Fruit fly (Drosophila melanogaster) whole organism, wandering third instar larva: ENCODE data around the gene CG14440.

Experiments used
- Abd-B ChIP-seq: fragments of >200 bp; optimal IDR thresholded peaks from 2 replicates; lab custom pipeline; 2017; ENCODE audit warnings: missing biosample characterization, missing genetic modification characterization
- CG32264 ChIP-seq: fragments of 200-800 bp; sonication (Bioruptor generic); optimal IDR thresholded peaks from 2 replicates; lab custom pipeline; 2016; ENCODE audit warnings: missing biosample characterization, missing genetic modification characterization
- CG9705 ChIP-seq: fragments of 200-800 bp; sonication (Bioruptor generic); optimal IDR thresholded peaks from 2 replicates; lab custom pipeline; 2018; ENCODE audit warnings: missing biosample characterization, mild to moderate bottlenecking, missing genetic modification characterization
- Dfd ChIP-seq: fragments of >200 bp; optimal IDR thresholded peaks from 2 replicates; lab custom pipeline; 2017; ENCODE audit warnings: missing biosample characterization, missing genetic modification characterization
- Dif ChIP-seq: fragments of 200-275, 200-300 bp; sonication (Bioruptor generic); optimal IDR thresholded peaks from 2 replicates; lab custom pipeline; 2018; ENCODE audit warnings: missing biosample characterization, missing genetic modification characterization; ENCODE audit not compliant: partially characterized antibody
- GATAd ChIP-seq: sonication (Bioruptor generic); optimal IDR thresholded peaks from 2 replicates; lab custom pipeline; 2016; ENCODE audit warnings: missing biosample characterization, missing genetic modification characterization
- HLH106 ChIP-seq: fragments of 200-800 bp; optimal IDR thresholded peaks from 3 replicates; lab custom pipeline; 2019; ENCODE audit warnings: missing biosample characterization, mild to moderate bottlenecking, missing genetic modification characterization, moderate library complexity
- Hnf4 ChIP-seq: fragments of 200-800 bp; sonication (Bioruptor generic); optimal IDR thresholded peaks from 2 replicates; lab custom pipeline; 2016; ENCODE audit warnings: missing biosample characterization, mild to moderate bottlenecking, missing genetic modification characterization
- Hr78 ChIP-seq: fragments of >200 bp; optimal IDR thresholded peaks from 2 replicates; lab custom pipeline; 2017; ENCODE audit warnings: missing biosample characterization, missing genetic modification characterization
- Hr83 ChIP-seq: fragments of 200-300 bp; sonication (Bioruptor generic); optimal IDR thresholded peaks from 2 replicates; lab custom pipeline; 2016; ENCODE audit warnings: missing biosample characterization, mild to moderate bottlenecking, missing genetic modification characterization, moderate library complexity; ENCODE audit not compliant: poor library complexity, severe bottlenecking
- Jra ChIP-seq: sonication (Bioruptor generic); optimal IDR thresholded peaks from 2 replicates; lab custom pipeline; 2016; ENCODE audit warnings: missing biosample characterization, missing genetic modification characterization
- Myc ChIP-seq: fragments of >200 bp; optimal IDR thresholded peaks from 2 replicates; lab custom pipeline; 2017
- N ChIP-seq: fragments of >200 bp; optimal IDR thresholded peaks from 2 replicates; lab custom pipeline; 2018; ENCODE audit warnings: missing biosample characterization, missing external identifiers, missing genetic modification characterization
- OdsH ChIP-seq: fragments of 200-800 bp; sonication (Bioruptor generic); optimal IDR thresholded peaks from 2 replicates; lab custom pipeline; 2016; ENCODE audit warnings: missing biosample characterization, mild to moderate bottlenecking, missing genetic modification characterization
- Rel ChIP-seq, 2 experiments: fragments of 200-800 bp; sonication (Bioruptor generic) in 1 of 2; optimal IDR thresholded peaks; 2 replicates in 1 of 2; 3 replicates in 1 of 2; lab custom pipeline; 2016 to 2019; ENCODE audit warnings: mild to moderate bottlenecking in 2 of 2, missing biosample characterization in 2 of 2, missing genetic modification characterization in 2 of 2, moderate library complexity in 1 of 2
- Sp1 ChIP-seq: fragments of 200-800 bp; sonication (Bioruptor generic); optimal IDR thresholded peaks from 3 replicates; lab custom pipeline; 2019; ENCODE audit warnings: missing biosample characterization, mild to moderate bottlenecking, missing genetic modification characterization, moderate library complexity
- Vsx2 ChIP-seq: fragments of 200-300, 225-300 bp; sonication (Bioruptor generic); optimal IDR thresholded peaks from 2 replicates; lab custom pipeline; 2018; ENCODE audit warnings: missing biosample characterization, missing genetic modification characterization; ENCODE audit not compliant: partially characterized antibody
- br ChIP-seq: fragments of 200-800 bp; sonication (Bioruptor generic); optimal IDR thresholded peaks from 2 replicates; lab custom pipeline; 2016; ENCODE audit warnings: missing biosample characterization, missing genetic modification characterization
- brk ChIP-seq: fragments of 200-800 bp; sonication (Bioruptor generic); optimal IDR thresholded peaks from 2 replicates; lab custom pipeline; 2016; ENCODE audit warnings: missing biosample characterization, mild to moderate bottlenecking, missing genetic modification characterization
- dl ChIP-seq, 2 experiments: fragments of 175-275, 200-275 bp in 1 of 2; fragments of 200-275 bp in 1 of 2; sonication (Bioruptor generic); optimal IDR thresholded peaks; lab custom pipeline; 2018; ENCODE audit warnings: mild to moderate bottlenecking in 2 of 2, missing biosample characterization in 2 of 2, missing genetic modification characterization in 2 of 2, moderate library complexity in 2 of 2; ENCODE audit not compliant: partially characterized antibody in 2 of 2, insufficient read depth in 1 of 2
- dmrt93B ChIP-seq: fragments of 200-800 bp; sonication (Bioruptor generic); optimal IDR thresholded peaks from 2 replicates; lab custom pipeline; 2018; ENCODE audit warnings: missing biosample characterization, mild to moderate bottlenecking, missing genetic modification characterization
- dsf ChIP-seq: sonication (Bioruptor generic); optimal IDR thresholded peaks from 2 replicates; lab custom pipeline; 2016; ENCODE audit warnings: missing biosample characterization, missing genetic modification characterization, borderline replicate concordance
- foxo ChIP-seq, 2 experiments: fragments of 200-800 bp; sonication (Bioruptor generic); optimal IDR thresholded peaks; 2 replicates in 1 of 2; 3 replicates in 1 of 2; lab custom pipeline; 2016 to 2017; ENCODE audit warnings: missing biosample characterization in 2 of 2, missing genetic modification characterization in 2 of 2
- h ChIP-seq: fragments of 200-800 bp; sonication (Bioruptor generic); optimal IDR thresholded peaks from 3 replicates; lab custom pipeline; 2016; ENCODE audit warnings: missing biosample characterization, mild to moderate bottlenecking, missing genetic modification characterization
- jim ChIP-seq: fragments of 175-275, 200-325 bp; sonication (Bioruptor generic); optimal IDR thresholded peaks from 2 replicates; lab custom pipeline; 2016; ENCODE audit warnings: missing biosample characterization, mild to moderate bottlenecking, missing genetic modification characterization
- lola ChIP-seq: fragments of >200 bp; optimal IDR thresholded peaks from 2 replicates; lab custom pipeline; 2017; ENCODE audit warnings: missing biosample characterization, missing genetic modification characterization
- pan ChIP-seq: fragments of >200 bp; optimal IDR thresholded peaks from 2 replicates; lab custom pipeline; 2017
- psq ChIP-seq: fragments of 200-800 bp; sonication (Bioruptor generic); optimal IDR thresholded peaks from 3 replicates; lab custom pipeline; 2017; ENCODE audit warnings: missing biosample characterization, mild to moderate bottlenecking, missing genetic modification characterization, moderate library complexity
- sage ChIP-seq: fragments of 200-800 bp; sonication (Bioruptor generic); optimal IDR thresholded peaks from 2 replicates; lab custom pipeline; 2016; ENCODE audit warnings: missing biosample characterization, mild to moderate bottlenecking, missing genetic modification characterization
- sv ChIP-seq: fragments of 200-800 bp; sonication (Bioruptor generic); optimal IDR thresholded peaks from 3 replicates; lab custom pipeline; 2016; ENCODE audit warnings: missing biosample characterization, missing genetic modification characterization
- tai ChIP-seq: sonication (Bioruptor generic); optimal IDR thresholded peaks from 2 replicates; lab custom pipeline; 2016; ENCODE audit warnings: missing biosample characterization, missing genetic modification characterization
- usp ChIP-seq: fragments of >200 bp; optimal IDR thresholded peaks from 2 replicates; lab custom pipeline; 2017; ENCODE audit warnings: missing biosample characterization, missing genetic modification characterization
- woc ChIP-seq: sonication (Bioruptor generic); optimal IDR thresholded peaks from 2 replicates; lab custom pipeline; 2016; ENCODE audit warnings: missing biosample characterization, mild to moderate bottlenecking, missing genetic modification characterization

The CG14440 gene

dm6 chrX:6708580-6709199 lies 10.3 kb upstream of the CG14440 start:
- TF ChIP-seq Sp1 (GFP tag; lab: Kevin White, UChicago) (no peak), OdsH (no peak), tai (no peak), Dif (GFP tag; lab: Kevin White, UChicago) (no peak), Rel (GFP tag; optimal IDR thresholded peaks at IDR 0.05; lab: Kevin White, UChicago) (no peak), Rel (tag; optimal IDR thresholded peaks at IDR 0.05; lab: Kevin White, UChicago) (no peak), brk (GFP tag; lab: Kevin White, UChicago) (no peak), sage (GFP tag; lab: Kevin White, UChicago) (no peak), Myc (lab: Kevin White, UChicago) (no peak), Jra (GFP tag; lab: Kevin White, UChicago) (no peak), Dfd (GFP tag; lab: Kevin White, UChicago) (no peak), pan (lab: Kevin White, UChicago) (no peak), Abd-B (no peak), Hr83 (GFP tag; lab: Kevin White, UChicago) (no peak), woc (GFP tag; lab: Kevin White, UChicago) (no peak), CG9705 (no peak), jim (GFP tag; lab: Kevin White, UChicago) (no peak), foxo (GFP tag; optimal IDR thresholded peaks at IDR 0.05; lab: Kevin White, UChicago) (no peak), HLH106 (tag; lab: Kevin White, UChicago) (no peak), lola (GFP tag; lab: Kevin White, UChicago) (no peak)
- TF ChIP-seq, all 38 proteins: peak for 0

DNA sequence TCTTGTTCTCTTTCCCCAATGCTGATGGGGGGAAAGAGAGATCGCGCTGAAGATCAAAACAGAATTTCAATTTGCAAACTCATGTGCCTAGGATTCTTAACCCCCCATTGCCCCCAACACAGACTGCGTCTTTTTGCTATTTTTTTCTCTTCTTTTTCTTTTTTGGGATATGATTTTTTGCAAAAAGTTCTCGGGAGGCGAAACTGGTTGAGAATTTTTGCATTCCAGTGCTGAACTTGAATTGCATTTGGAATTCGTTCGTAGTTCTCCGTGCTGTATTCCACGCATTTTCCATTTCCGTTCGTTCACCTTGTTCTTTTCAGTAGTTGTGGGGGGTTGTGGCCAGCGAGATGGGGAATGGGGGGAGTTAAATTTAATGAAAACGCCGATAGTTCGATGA lies 9.8 kb upstream of the CG14440 start:
- TF ChIP-seq N (no peak), brk (GFP tag; lab: Kevin White, UChicago) (no peak), Rel (GFP tag; optimal IDR thresholded peaks at IDR 0.05; lab: Kevin White, UChicago) (no peak), Rel (tag; optimal IDR thresholded peaks at IDR 0.05; lab: Kevin White, UChicago) (no peak), Dif (GFP tag; lab: Kevin White, UChicago) (peak; percentile 25)

dm6 chrX:6706570-6707306 lies 8.4 kb upstream of the CG14440 start:
- TF ChIP-seq dl (GFP tag; optimal IDR thresholded peaks at IDR 0.05; lab: Kevin White, UChicago; ENCODE audit: insufficient read depth in 1 of 2, partially characterized antibody in 2 of 2) (no peak), OdsH (no peak), Vsx2 (no peak), h (GFP tag; lab: Kevin White, UChicago) (no peak), psq (no peak), Dfd (GFP tag; lab: Kevin White, UChicago) (no peak), sage (GFP tag; lab: Kevin White, UChicago) (no peak), brk (GFP tag; lab: Kevin White, UChicago) (no peak), GATAd (GFP tag; lab: Kevin White, UChicago) (no peak), sv (no peak), CG9705 (no peak), dmrt93B (GFP tag; lab: Kevin White, UChicago) (no peak), Dif (GFP tag; lab: Kevin White, UChicago) (no peak), dsf (GFP tag; lab: Kevin White, UChicago) (no peak), foxo (GFP tag; optimal IDR thresholded peaks at IDR 0.05; lab: Kevin White, UChicago) (no peak), Hnf4 (GFP tag; lab: Kevin White, UChicago) (no peak), N (no peak), Hr78 (GFP tag; lab: Kevin White, UChicago) (no peak), usp (no peak), CG32264 (GFP tag; lab: Kevin White, UChicago) (no peak)

DNA sequence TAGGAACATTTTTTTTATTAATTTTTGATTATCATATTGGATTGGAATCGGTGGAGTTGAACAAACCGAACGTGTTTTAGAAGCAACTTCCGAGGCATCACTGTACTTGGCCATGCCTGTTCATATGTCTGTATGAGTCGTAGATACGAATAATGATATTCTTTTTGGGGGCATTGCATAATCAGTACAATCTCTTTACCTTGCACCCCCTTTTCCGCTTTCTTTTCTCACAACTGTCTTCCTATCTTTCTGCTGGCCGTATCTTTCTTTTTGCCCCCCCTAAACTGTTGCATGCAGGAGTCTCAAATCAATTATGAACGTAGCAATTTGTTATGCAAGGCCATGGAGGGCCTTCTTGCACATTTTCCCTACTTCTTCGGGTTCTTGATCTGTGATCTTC lies 7.5 kb upstream of the CG14440 start:
- TF ChIP-seq Dfd (GFP tag; lab: Kevin White, UChicago) (no peak), dmrt93B (GFP tag; lab: Kevin White, UChicago) (no peak), CG9705 (no peak), sv (no peak), Sp1 (GFP tag; lab: Kevin White, UChicago) (no peak), GATAd (GFP tag; lab: Kevin White, UChicago) (no peak), OdsH (no peak), Dif (GFP tag; lab: Kevin White, UChicago) (no peak), Hnf4 (GFP tag; lab: Kevin White, UChicago) (no peak), lola (GFP tag; lab: Kevin White, UChicago) (no peak), sage (GFP tag; lab: Kevin White, UChicago) (no peak), Abd-B (no peak), woc (GFP tag; lab: Kevin White, UChicago) (no peak), foxo (GFP tag; optimal IDR thresholded peaks at IDR 0.05; lab: Kevin White, UChicago) (no peak), psq (no peak), dl (GFP tag; optimal IDR thresholded peaks at IDR 0.05; lab: Kevin White, UChicago; ENCODE audit: insufficient read depth in 1 of 2, partially characterized antibody in 2 of 2) (no peak), pan (lab: Kevin White, UChicago) (no peak), HLH106 (tag; lab: Kevin White, UChicago) (no peak), Hr78 (GFP tag; lab: Kevin White, UChicago) (no peak), br (no peak)
